Fruit fly (Drosophila melanogaster): Measurements from ENCODE around the gene SuUR.

DNA sequence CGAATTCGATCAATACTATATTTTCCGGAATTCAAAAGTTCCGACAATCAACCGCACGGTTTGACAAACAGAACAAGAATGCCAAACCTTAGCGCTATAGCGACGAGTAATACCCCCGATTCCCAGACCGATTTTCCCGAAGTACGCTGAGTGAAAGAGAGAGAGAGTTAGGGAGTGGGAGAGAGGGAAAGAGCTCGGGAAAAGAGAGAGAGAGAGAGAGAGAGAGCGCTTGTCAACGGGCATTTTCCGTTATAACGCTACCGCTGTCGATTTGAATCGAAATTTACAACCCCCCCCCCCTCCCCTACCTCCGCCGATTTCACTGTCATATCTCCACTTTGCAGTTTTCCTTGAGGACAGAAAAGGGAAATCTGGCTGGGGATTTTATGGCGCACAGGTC is 18.2 kb upstream of the SuUR start:
- TF ChIP-seq psq (optimal IDR thresholded peaks at IDR 0.05) (no peak), ttk (optimal IDR thresholded peaks at IDR 0.05) (no peak)
